Fruit fly (Drosophila melanogaster) whole organism, embryonic: ENCODE measurements around the gene vvl.

ENCODE experiments used
- B-H1 ChIP-seq: fragments of 200-800 bp; sonication (Bioruptor generic); IDR thresholded peaks from 3 replicates; pipeline ENCODE4 v1.3.6; 2022; ENCODE audit warnings: missing biosample characterization, missing genetic modification characterization
- Bteb2 ChIP-seq: fragments of 200-800 bp; sonication (Bioruptor generic); optimal IDR thresholded peaks from 2 replicates; lab custom pipeline; 2016; ENCODE audit warnings: missing biosample characterization, missing genetic modification characterization
- CG1024 ChIP-seq: fragments of 200-800 bp; sonication (Bioruptor generic); IDR thresholded peaks from 2 replicates; pipeline ENCODE4 v1.3.6; 2022; ENCODE audit warnings: missing biosample characterization, missing genetic modification characterization
- CG14050 ChIP-seq: fragments of 200-800 bp; sonication (Bioruptor generic); IDR thresholded peaks from 3 replicates; pipeline ENCODE4 v1.3.6; 2022; ENCODE audit warnings: missing biosample characterization, missing genetic modification characterization
- CG14710 ChIP-seq: fragments of 200-800 bp; sonication (Bioruptor generic); optimal IDR thresholded peaks from 3 replicates; lab custom pipeline; 2019; ENCODE audit warnings: missing biosample characterization, mild to moderate bottlenecking, missing genetic modification characterization, moderate library complexity
- CG17328 ChIP-seq: fragments of 200-800 bp; sonication (Bioruptor generic); IDR thresholded peaks from 2 replicates; pipeline ENCODE4 v1.3.6; 2022; ENCODE audit warnings: missing biosample characterization, missing genetic modification characterization
- CG17359 ChIP-seq: fragments of 200-800 bp; sonication (Bioruptor generic); optimal IDR thresholded peaks from 3 replicates; lab custom pipeline; 2018; ENCODE audit warnings: missing biosample characterization, mild to moderate bottlenecking, missing genetic modification characterization, moderate library complexity
- CG18476 ChIP-seq: fragments of 200-800 bp; sonication (Bioruptor generic); optimal IDR thresholded peaks from 2 replicates; lab custom pipeline; 2016; ENCODE audit warnings: missing biosample characterization, mild to moderate bottlenecking, missing genetic modification characterization
- CG2116 ChIP-seq: fragments of 200-800 bp; sonication (Bioruptor generic); optimal IDR thresholded peaks from 3 replicates; lab custom pipeline; 2018; ENCODE audit warnings: missing biosample characterization, mild to moderate bottlenecking, missing genetic modification characterization
- CG31365 ChIP-seq: fragments of 200-800 bp; sonication (Bioruptor generic); optimal IDR thresholded peaks from 2 replicates; lab custom pipeline; 2018; ENCODE audit warnings: missing biosample characterization, mild to moderate bottlenecking, missing genetic modification characterization
- CG3847 ChIP-seq: fragments of 200-800 bp; sonication (Bioruptor generic); IDR thresholded peaks from 2 replicates; pipeline ENCODE4 v1.3.6; 2022; ENCODE audit warnings: missing biosample characterization, missing genetic modification characterization
- CG6254 ChIP-seq: fragments of 200-800 bp; sonication (Bioruptor generic); optimal IDR thresholded peaks from 3 replicates; lab custom pipeline; 2017; ENCODE audit warnings: mild to moderate bottlenecking, missing biosample characterization, missing genetic modification reagents, missing genetic modification characterization
- CG7357 ChIP-seq: fragments of 200-800 bp; sonication (Bioruptor generic); IDR thresholded peaks from 3 replicates; pipeline ENCODE4 v1.3.6; 2022; ENCODE audit warnings: missing biosample characterization, missing genetic modification characterization
- CG7839 ChIP-seq: fragments of 200-800 bp; sonication (Bioruptor generic); optimal IDR thresholded peaks from 3 replicates; lab custom pipeline; 2018; ENCODE audit warnings: missing biosample characterization, mild to moderate bottlenecking, missing genetic modification characterization, moderate library complexity
- CG8478 ChIP-seq: fragments of >200 bp; optimal IDR thresholded peaks from 2 replicates; lab custom pipeline; 2018
- CG8765 ChIP-seq: fragments of 200-800 bp; sonication (Bioruptor generic); IDR thresholded peaks from 2 replicates; pipeline ENCODE4 v1.3.6; 2022; ENCODE audit warnings: missing biosample characterization, missing genetic modification characterization
- CG9437 ChIP-seq: fragments of 200-800 bp; sonication (Bioruptor generic); optimal IDR thresholded peaks from 2 replicates; lab custom pipeline; 2018; ENCODE audit warnings: missing biosample characterization, mild to moderate bottlenecking, missing genetic modification characterization
- CG9727 ChIP-seq: fragments of 200-800 bp; sonication (Bioruptor generic); optimal IDR thresholded peaks from 3 replicates; lab custom pipeline; 2017; ENCODE audit warnings: missing biosample characterization, mild to moderate bottlenecking, missing genetic modification characterization
- Dek ChIP-seq: fragments of 200-800 bp; sonication (Bioruptor generic); optimal IDR thresholded peaks from 3 replicates; lab custom pipeline; 2019; ENCODE audit warnings: missing biosample characterization, mild to moderate bottlenecking, missing genetic modification characterization, moderate library complexity
- Dfd ChIP-seq, 2 experiments: fragments of >200 bp; optimal IDR thresholded peaks; 2 replicates each; lab custom pipeline; 2017; ENCODE audit warnings: missing biosample characterization in 2 of 2, missing genetic modification characterization in 2 of 2
- Dp ChIP-seq: fragments of 200-800 bp; sonication (Bioruptor generic); optimal IDR thresholded peaks from 2 replicates; lab custom pipeline; 2018; ENCODE audit warnings: missing biosample characterization, mild to moderate bottlenecking, missing genetic modification characterization, moderate library complexity
- Elba2 ChIP-seq: fragments of 200-800 bp; sonication (Bioruptor generic); optimal IDR thresholded peaks from 3 replicates; lab custom pipeline; 2016; ENCODE audit warnings: missing biosample characterization, missing genetic modification characterization
- Ets65A ChIP-seq: fragments of 200-800 bp; sonication (Bioruptor generic); peaks from one replicate; lab custom pipeline; 2016; ENCODE audit warnings: missing biosample characterization, missing genetic modification characterization
- Gug ChIP-seq: fragments of 200-800 bp; sonication (Bioruptor generic); IDR thresholded peaks from 4 replicates; pipeline ENCODE4 v1.3.6; 2022; ENCODE audit warnings: missing biosample characterization, missing genetic modification characterization
- Hr51 ChIP-seq, 2 experiments: fragments of 200-800 bp; sonication (Bioruptor generic); optimal IDR thresholded peaks; 2 replicates in 1 of 2; 3 replicates in 1 of 2; lab custom pipeline; 2016 to 2018; ENCODE audit warnings: missing biosample characterization in 2 of 2, missing genetic modification characterization in 2 of 2, mild to moderate bottlenecking in 1 of 2, moderate library complexity in 1 of 2
- Neu2 ChIP-seq: fragments of 200-800 bp; sonication (Bioruptor generic); optimal IDR thresholded peaks from 3 replicates; lab custom pipeline; 2016; ENCODE audit warnings: missing biosample characterization, missing genetic modification characterization, borderline replicate concordance
- Nf-YB ChIP-seq: fragments of 200-800 bp; sonication (Bioruptor generic); optimal IDR thresholded peaks from 3 replicates; lab custom pipeline; 2019; ENCODE audit warnings: missing biosample characterization, mild to moderate bottlenecking, missing genetic modification characterization, moderate library complexity
- Opbp ChIP-seq: fragments of 200-800 bp; sonication (Bioruptor generic); IDR thresholded peaks from 3 replicates; pipeline ENCODE4 v1.3.6; 2022; ENCODE audit warnings: missing biosample characterization, missing genetic modification characterization; ENCODE audit not compliant: partially characterized antibody
- Pdp1 ChIP-seq, 2 experiments: fragments of 200-800 bp; sonication (Bioruptor generic); optimal IDR thresholded peaks; 3 replicates each; lab custom pipeline; 2016; ENCODE audit warnings: missing biosample characterization in 2 of 2, missing genetic modification characterization in 2 of 2, mild to moderate bottlenecking in 1 of 2, moderate library complexity in 1 of 2
- Scr ChIP-seq: fragments of 200-800 bp; sonication (Bioruptor generic); IDR thresholded peaks from 2 replicates; pipeline ENCODE4 v1.3.6; 2022; ENCODE audit warnings: missing biosample characterization, missing genetic modification characterization; ENCODE audit not compliant: partially characterized antibody
- Sox100B ChIP-seq: fragments of 200-800 bp; sonication (Bioruptor generic); optimal IDR thresholded peaks from 3 replicates; lab custom pipeline; 2018; ENCODE audit warnings: missing biosample characterization, mild to moderate bottlenecking, missing genetic modification characterization
- Spps ChIP-seq: fragments of 200-800 bp; sonication (Bioruptor generic); optimal IDR thresholded peaks from 2 replicates; lab custom pipeline; 2018; ENCODE audit warnings: missing biosample characterization, mild to moderate bottlenecking, missing genetic modification characterization
- Taf1 ChIP-seq: fragments of 200-800 bp; sonication (Bioruptor generic); IDR thresholded peaks from 2 replicates; pipeline ENCODE4 v1.3.6; 2022; ENCODE audit warnings: missing biosample characterization, missing genetic modification characterization
- bigmax ChIP-seq: fragments of 200-800 bp; sonication (Bioruptor generic); optimal IDR thresholded peaks from 2 replicates; lab custom pipeline; 2018; ENCODE audit warnings: missing biosample characterization, mild to moderate bottlenecking, missing genetic modification characterization
- br ChIP-seq: fragments of >200 bp; optimal IDR thresholded peaks from 2 replicates; lab custom pipeline; 2017
- dpn ChIP-seq, 2 experiments: fragments of 200-800 bp; sonication (Bioruptor generic); optimal IDR thresholded peaks; 3 replicates each; lab custom pipeline; 2016; ENCODE audit warnings: missing biosample characterization in 2 of 2, missing genetic modification characterization in 2 of 2
- ems ChIP-seq: fragments of 200-800 bp; sonication (Bioruptor generic); optimal IDR thresholded peaks from 3 replicates; lab custom pipeline; 2016; ENCODE audit warnings: missing biosample characterization, missing genetic modification characterization
- fd102C ChIP-seq: fragments of 200-800 bp; sonication (Bioruptor generic); optimal IDR thresholded peaks from 2 replicates; lab custom pipeline; 2018; ENCODE audit warnings: missing biosample characterization, mild to moderate bottlenecking, missing genetic modification characterization, moderate library complexity
- fd96Cb ChIP-seq: fragments of 200-800 bp; sonication (Bioruptor generic); optimal IDR thresholded peaks from 2 replicates; lab custom pipeline; 2018; ENCODE audit warnings: missing biosample characterization, mild to moderate bottlenecking, missing genetic modification characterization, moderate library complexity
- gro ChIP-seq: fragments of 200-800 bp; sonication (Bioruptor generic); optimal IDR thresholded peaks from 2 replicates; lab custom pipeline; 2016; ENCODE audit warnings: missing biosample characterization, missing genetic modification characterization
- ham ChIP-seq: fragments of 200-800 bp; sonication (Bioruptor generic); IDR thresholded peaks from 2 replicates; pipeline ENCODE4 v1.3.6; 2022; ENCODE audit warnings: missing biosample characterization, missing genetic modification characterization
- hkb ChIP-seq, 2 experiments: fragments of 200-800 bp in 1 of 2; fragments of >200 bp in 1 of 2; sonication (Bioruptor generic) in 1 of 2; IDR thresholded peaks in 1 of 2; optimal IDR thresholded peaks in 1 of 2; 2 replicates each; pipeline versions ENCODE4 v1.3.6 to Lab custom; 2017 to 2022; ENCODE audit warnings: missing biosample characterization in 1 of 2, missing genetic modification characterization in 1 of 2
- kni ChIP-seq: fragments of 200-800 bp; sonication (Bioruptor generic); optimal IDR thresholded peaks from 3 replicates; lab custom pipeline; 2017; ENCODE audit warnings: mild to moderate bottlenecking, missing biosample characterization, missing genetic modification reagents, missing genetic modification characterization
- luna ChIP-seq: fragments of 200-800 bp; sonication (Bioruptor generic); optimal IDR thresholded peaks from 2 replicates; lab custom pipeline; 2016; ENCODE audit warnings: missing biosample characterization, missing genetic modification characterization
- pan ChIP-seq, 4 experiments: fragments of >200 bp in 3 of 4; fragments of 200-800 bp in 1 of 4; sonication (Bioruptor generic) in 1 of 4; optimal IDR thresholded peaks in 3 of 4; IDR thresholded peaks in 1 of 4; 2 replicates each; pipeline versions ENCODE4 v1.3.6 to Lab custom; 2017 to 2022; ENCODE audit warnings: missing biosample characterization in 2 of 4, missing genetic modification characterization in 2 of 4, mixed read lengths in 1 of 4
- stc ChIP-seq: fragments of 200-800 bp; sonication (Bioruptor generic); IDR thresholded peaks from 2 replicates; pipeline ENCODE4 v1.3.6; 2022; ENCODE audit warnings: missing biosample characterization, missing genetic modification characterization
- tap ChIP-seq: fragments of 200-800 bp; optimal IDR thresholded peaks from 3 replicates; lab custom pipeline; 2019; ENCODE audit warnings: missing biosample characterization, mild to moderate bottlenecking, missing genetic modification characterization, moderate library complexity
- tx ChIP-seq: fragments of 200-800 bp; sonication (Bioruptor generic); optimal IDR thresholded peaks from 2 replicates; lab custom pipeline; 2016; ENCODE audit warnings: missing biosample characterization, missing genetic modification characterization

vvl gene

DNA sequence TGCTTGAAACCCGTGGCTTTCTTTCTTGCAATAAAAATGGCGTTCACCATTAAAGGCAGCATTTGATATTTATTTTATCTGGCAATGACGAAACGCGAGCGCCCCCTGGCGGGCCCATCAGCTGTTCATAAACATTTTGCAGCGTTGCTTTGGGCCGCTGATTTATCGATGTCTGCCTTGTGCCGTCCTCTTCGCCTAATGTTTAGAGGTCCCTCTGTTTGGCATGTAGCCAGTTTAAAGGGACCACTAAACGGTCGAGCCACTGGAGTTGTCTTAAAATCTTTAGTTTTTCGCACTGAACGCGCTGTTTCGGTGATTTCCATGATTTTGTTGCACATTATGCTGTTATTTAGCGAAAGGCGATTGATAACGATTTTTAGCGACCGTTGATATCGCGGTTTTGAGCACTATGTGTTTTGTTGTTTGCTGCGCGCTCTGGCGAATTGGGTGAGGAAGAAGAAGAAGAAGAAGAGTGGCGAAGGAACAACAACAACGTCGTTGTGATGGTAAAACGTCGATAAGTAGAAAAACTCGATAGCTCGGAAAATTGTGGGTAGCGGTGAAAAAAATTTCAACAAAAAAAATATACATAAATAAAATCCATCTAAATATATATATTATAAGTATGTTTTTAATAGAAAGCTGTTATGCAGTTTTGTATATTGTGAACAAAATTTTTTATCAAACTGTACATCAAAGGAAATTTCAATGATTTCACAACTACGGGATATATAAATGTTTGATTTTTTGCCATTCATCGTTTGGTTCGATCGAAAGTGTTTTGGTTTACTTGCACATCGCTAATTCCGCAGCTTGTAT lies 37.5 kb upstream of the vvl start, which contains the start of the genes velo and Sbds (continued):
- TF ChIP-seq Nf-YB (GFP tag; lab: Kevin White, UChicago) (no peak), dpn (GFP tag; optimal IDR thresholded peaks at IDR 0.05; lab: Kevin White, UChicago) (peak; percentile 32 to 44), tap (no peak), Elba2 (GFP tag; lab: Kevin White, UChicago) (peak; percentile 12), CG8765 (GFP tag; lab: Robert Waterston, UW) (0 out of 2 replicates have a peak, but pooled peaks have one; percentile 18), Scr (GFP tag; lab: Robert Waterston, UW) (peak; percentile 80), CG9437 (GFP tag; lab: Kevin White, UChicago) (peak; percentile 14), ems (GFP tag; lab: Kevin White, UChicago) (peak; percentile 17), CG7357 (GFP tag; lab: Robert Waterston, UW) (no peak), CG18476 (GFP tag; lab: Kevin White, UChicago) (no peak), Dp (peak; percentile 12), B-H1 (GFP tag; lab: Robert Waterston, UW) (no peak), bigmax (peak; percentile 97), CG3847 (GFP tag; lab: Robert Waterston, UW) (peak; percentile 62), CG17328 (GFP tag; lab: Robert Waterston, UW) (peak; percentile 22; the same call in 1 of the 2 replicates), kni (GFP tag; lab: Kevin White, UChicago) (no peak), CG17359 (tag; lab: Kevin White, UChicago) (peak; percentile 10), CG9727 (peak; percentile 52), CG6254 (GFP tag; lab: Kevin White, UChicago) (peak; percentile 33), gro (GFP tag; lab: Kevin White, UChicago) (peak; percentile 24), Pdp1 (GFP tag; optimal IDR thresholded peaks at IDR 0.05; lab: Kevin White, UChicago) (peak; percentile 6 to 41), Gug (GFP tag; lab: Robert Waterston, UW) (0 out of 4 replicates have a peak, but pooled peaks have one; percentile 24), Opbp (GFP tag; lab: Robert Waterston, UW) (peak; percentile 72), Dek (no peak), Dfd (GFP tag; optimal IDR thresholded peaks at IDR 0.05; lab: Kevin White, UChicago) (no peak), Ets65A (GFP tag; lab: Kevin White, UChicago) (peak; percentile 45), br (lab: Kevin White, UChicago) (no peak), pan (optimal IDR thresholded peaks at IDR 0.05; lab: Kevin White, UChicago) (no peak), pan (GFP tag; optimal IDR thresholded peaks at IDR 0.05 in 1 of 2, IDR thresholded peaks at IDR 0.05 in 1 of 2) (peak in 1 of 2 experiments; percentile 22), luna (no peak), Taf1 (GFP tag; lab: Robert Waterston, UW) (no peak), hkb (optimal IDR thresholded peaks at IDR 0.05; lab: Kevin White, UChicago) (no peak), hkb (GFP tag; IDR thresholded peaks at IDR 0.05; lab: Robert Waterston, UW) (peak; percentile 45), CG14050 (GFP tag; lab: Robert Waterston, UW) (no peak), Spps (no peak), Neu2 (GFP tag; lab: Kevin White, UChicago) (no peak), Sox100B (peak; percentile 63), Bteb2 (GFP tag; lab: Kevin White, UChicago) (no peak), tx (GFP tag; lab: Kevin White, UChicago) (no peak), fd96Cb (tag; lab: Kevin White, UChicago) (peak; percentile 11), ham (GFP tag; lab: Robert Waterston, UW) (no peak), stc (no peak), fd102C (GFP tag; lab: Kevin White, UChicago) (peak; percentile 24), CG14710 (tag; lab: Kevin White, UChicago) (peak; percentile 43), CG8478 (lab: Kevin White, UChicago) (no peak), CG1024 (no peak), Hr51 (GFP tag; optimal IDR thresholded peaks at IDR 0.05; lab: Kevin White, UChicago) (peak in 1 of 2 experiments; percentile 54), CG31365 (tag; lab: Kevin White, UChicago) (no peak), CG2116 (GFP tag; lab: Kevin White, UChicago) (peak; percentile 98), CG7839 (tag; lab: Kevin White, UChicago) (peak; percentile 49)
